Fruit fly (Drosophila melanogaster) whole organism, prepupa: Measurements from ENCODE around the gene Cpr66D.

ENCODE experiments used
- Blimp-1 ChIP-seq: fragments of 200-800 bp; sonication (Bioruptor generic); optimal IDR thresholded peaks from 3 replicates; lab custom pipeline; 2017; ENCODE audit warnings: missing biosample characterization, missing genetic modification characterization, mild to moderate bottlenecking, moderate library complexity, missing genetic modification reagents
- CG11294 ChIP-seq: fragments of 200-800 bp; sonication (Bioruptor generic); IDR thresholded peaks from 2 replicates; pipeline ENCODE4 v1.3.6; 2022; ENCODE audit warnings: missing biosample characterization, missing genetic modification characterization
- CG11762 ChIP-seq: fragments of 200-800 bp; sonication (Bioruptor generic); optimal IDR thresholded peaks from 3 replicates; lab custom pipeline; 2016; ENCODE audit warnings: missing biosample characterization, missing genetic modification characterization; ENCODE audit not compliant: insufficient read depth
- CG11902 ChIP-seq: fragments of 200-800 bp; sonication (Bioruptor generic); optimal IDR thresholded peaks from 3 replicates; lab custom pipeline; 2016; ENCODE audit warnings: missing biosample characterization, missing genetic modification characterization
- CG15336 ChIP-seq: fragments of 200-800 bp; sonication (Bioruptor generic); IDR thresholded peaks from 2 replicates; pipeline ENCODE4 v1.3.6; 2022; ENCODE audit warnings: missing biosample characterization, missing genetic modification characterization
- CG16779 ChIP-seq: fragments of 200-800 bp; sonication (Bioruptor generic); optimal IDR thresholded peaks from 3 replicates; lab custom pipeline; 2017; ENCODE audit warnings: missing biosample characterization, mild to moderate bottlenecking, missing genetic modification characterization
- CG3032 ChIP-seq: fragments of 200-800 bp; optimal IDR thresholded peaks from 2 replicates; lab custom pipeline; 2019; ENCODE audit warnings: missing biosample characterization, mild to moderate bottlenecking, missing genetic modification characterization, moderate library complexity
- CG31627 ChIP-seq: fragments of 200-800 bp; sonication (Bioruptor generic); optimal IDR thresholded peaks from 3 replicates; lab custom pipeline; 2016; ENCODE audit warnings: missing biosample characterization, missing genetic modification characterization
- CG32006 ChIP-seq: fragments of 200-800 bp; sonication (Bioruptor generic); optimal IDR thresholded peaks from 3 replicates; lab custom pipeline; 2017; ENCODE audit warnings: missing biosample characterization, mild to moderate bottlenecking, missing genetic modification characterization
- CG34406 ChIP-seq: fragments of 200-800 bp; sonication (Bioruptor generic); optimal IDR thresholded peaks from 3 replicates; lab custom pipeline; 2016; ENCODE audit warnings: missing biosample characterization, missing genetic modification characterization
- CG3919 ChIP-seq: fragments of 200-800 bp; sonication (Bioruptor generic); optimal IDR thresholded peaks from 3 replicates; lab custom pipeline; 2016; ENCODE audit warnings: missing biosample characterization, missing genetic modification characterization
- CG4318 ChIP-seq: fragments of 200-800 bp; sonication (Bioruptor generic); optimal IDR thresholded peaks from 3 replicates; lab custom pipeline; 2017; ENCODE audit warnings: missing biosample characterization, mild to moderate bottlenecking, missing genetic modification characterization
- CG6163 ChIP-seq: fragments of 200-800 bp; sonication (Bioruptor generic); IDR thresholded peaks from 3 replicates; pipeline ENCODE4 v1.3.6; 2022; ENCODE audit warnings: missing biosample characterization, missing genetic modification characterization
- CG6792 ChIP-seq: fragments of 200-800 bp; sonication (Bioruptor generic); optimal IDR thresholded peaks from 3 replicates; lab custom pipeline; 2016; ENCODE audit warnings: missing biosample characterization, missing genetic modification characterization
- CG6808 ChIP-seq: fragments of 200-800 bp; sonication (Bioruptor generic); optimal IDR thresholded peaks from 3 replicates; lab custom pipeline; 2017; ENCODE audit warnings: missing biosample characterization, missing genetic modification characterization, mild to moderate bottlenecking, moderate library complexity, missing genetic modification reagents
- CG6854 ChIP-seq: fragments of 200-800 bp; sonication (Bioruptor generic); optimal IDR thresholded peaks from 2 replicates; lab custom pipeline; 2017; ENCODE audit warnings: missing biosample characterization, mild to moderate bottlenecking, missing genetic modification characterization
- CG8119 ChIP-seq: fragments of 200-800 bp; sonication (Bioruptor generic); IDR thresholded peaks from 3 replicates; pipeline ENCODE4 v1.3.6; 2022; ENCODE audit warnings: missing biosample characterization, missing genetic modification characterization
- CG8632 ChIP-seq: fragments of 200-800 bp; sonication (Bioruptor generic); optimal IDR thresholded peaks from 3 replicates; lab custom pipeline; 2016; ENCODE audit warnings: missing biosample characterization, missing genetic modification characterization
- CG9139 ChIP-seq: fragments of 200-800 bp; sonication (Bioruptor generic); optimal IDR thresholded peaks from 3 replicates; lab custom pipeline; 2017; ENCODE audit warnings: missing biosample characterization, mild to moderate bottlenecking, missing genetic modification characterization
- Ets96B ChIP-seq: fragments of 200-800 bp; optimal IDR thresholded peaks from 2 replicates; lab custom pipeline; 2019; ENCODE audit warnings: missing biosample characterization, mild to moderate bottlenecking, missing genetic modification characterization, moderate library complexity
- Gug ChIP-seq: fragments of 200-800 bp; sonication (Bioruptor generic); IDR thresholded peaks from 2 replicates; pipeline ENCODE4 v1.3.6; 2022; ENCODE audit warnings: missing biosample characterization, missing genetic modification characterization
- Hr38 ChIP-seq: sonication (Bioruptor generic); optimal IDR thresholded peaks from 2 replicates; lab custom pipeline; 2016; ENCODE audit warnings: missing biosample characterization, missing genetic modification characterization
- Hr39 ChIP-seq: fragments of 200-800 bp; sonication (Bioruptor generic); optimal IDR thresholded peaks from 2 replicates; lab custom pipeline; 2016; ENCODE audit warnings: missing biosample characterization, missing genetic modification characterization
- Hr4 ChIP-seq: fragments of 200-800 bp; sonication (Bioruptor generic); optimal IDR thresholded peaks from 3 replicates; lab custom pipeline; 2016; ENCODE audit warnings: missing biosample characterization, missing genetic modification characterization
- Lpt ChIP-seq: fragments of 200-800 bp; sonication (Bioruptor generic); optimal IDR thresholded peaks from 3 replicates; lab custom pipeline; 2016; ENCODE audit warnings: missing biosample characterization, missing genetic modification characterization
- Met ChIP-seq: fragments of 200-800 bp; sonication (Bioruptor generic); optimal IDR thresholded peaks from 3 replicates; lab custom pipeline; 2016; ENCODE audit warnings: missing biosample characterization, missing genetic modification characterization
- OdsH ChIP-seq: fragments of 200-800 bp; sonication (Bioruptor generic); optimal IDR thresholded peaks from 3 replicates; lab custom pipeline; 2016; ENCODE audit warnings: missing biosample characterization, missing genetic modification characterization
- Smox ChIP-seq: fragments of 200-800 bp; sonication (Bioruptor generic); optimal IDR thresholded peaks from 3 replicates; lab custom pipeline; 2016; ENCODE audit warnings: missing biosample characterization, missing genetic modification characterization
- Sox102F ChIP-seq: fragments of 200-800 bp; sonication (Bioruptor generic); optimal IDR thresholded peaks from 2 replicates; lab custom pipeline; 2016; ENCODE audit warnings: missing biosample characterization, mild to moderate bottlenecking, missing genetic modification characterization
- Sox14 ChIP-seq: fragments of 200-800 bp; sonication (Bioruptor generic); optimal IDR thresholded peaks from 3 replicates; lab custom pipeline; 2016; ENCODE audit warnings: missing biosample characterization, missing genetic modification characterization
- Sox15 ChIP-seq: fragments of 200-800 bp; sonication (Bioruptor generic); optimal IDR thresholded peaks from 3 replicates; lab custom pipeline; 2016; ENCODE audit warnings: missing biosample characterization, missing genetic modification characterization
- achi ChIP-seq: fragments of 200-800 bp; sonication (Bioruptor generic); optimal IDR thresholded peaks from 3 replicates; lab custom pipeline; 2016; ENCODE audit warnings: missing biosample characterization, missing genetic modification characterization
- cyc ChIP-seq: fragments of 200-800 bp; sonication (Bioruptor generic); optimal IDR thresholded peaks from 3 replicates; lab custom pipeline; 2016; ENCODE audit warnings: missing biosample characterization, missing genetic modification characterization
- dac ChIP-seq: fragments of 200-800 bp; sonication (Bioruptor generic); optimal IDR thresholded peaks from 2 replicates; lab custom pipeline; 2017; ENCODE audit warnings: missing biosample characterization, mild to moderate bottlenecking, missing genetic modification characterization
- dsx ChIP-seq: fragments of 200-800 bp; optimal IDR thresholded peaks from 3 replicates; lab custom pipeline; 2019; ENCODE audit warnings: missing biosample characterization, mild to moderate bottlenecking, missing genetic modification characterization, moderate library complexity; ENCODE audit not compliant: poor library complexity, severe bottlenecking
- eg ChIP-seq: fragments of 200-800 bp; sonication (Bioruptor generic); IDR thresholded peaks from 3 replicates; pipeline ENCODE4 v1.3.6; 2022; ENCODE audit warnings: missing biosample characterization, missing genetic modification characterization
- esn ChIP-seq: fragments of 200-800 bp; sonication (Bioruptor generic); optimal IDR thresholded peaks from 2 replicates; lab custom pipeline; 2016; ENCODE audit warnings: missing biosample characterization, mild to moderate bottlenecking, missing genetic modification characterization, moderate library complexity
- fd59A ChIP-seq: fragments of 200-800 bp; sonication (Bioruptor generic); optimal IDR thresholded peaks from 2 replicates; lab custom pipeline; 2017; ENCODE audit warnings: missing biosample characterization, mild to moderate bottlenecking, missing genetic modification characterization, missing genetic modification reagents
- fd85E ChIP-seq: fragments of 200-800 bp; sonication (Bioruptor generic); optimal IDR thresholded peaks from 3 replicates; lab custom pipeline; 2016; ENCODE audit warnings: missing biosample characterization, missing genetic modification characterization
- fkh ChIP-seq: fragments of 200-800 bp; sonication (Bioruptor generic); optimal IDR thresholded peaks from 3 replicates; lab custom pipeline; 2017; ENCODE audit warnings: missing biosample characterization, mild to moderate bottlenecking, missing genetic modification characterization, moderate library complexity
- lz ChIP-seq: fragments of 200-800 bp; sonication (Bioruptor generic); optimal IDR thresholded peaks from 3 replicates; lab custom pipeline; 2016; ENCODE audit warnings: missing biosample characterization, missing genetic modification characterization
- net ChIP-seq: fragments of 200-800 bp; sonication (Bioruptor generic); optimal IDR thresholded peaks from 3 replicates; lab custom pipeline; 2016; ENCODE audit warnings: missing biosample characterization, missing genetic modification characterization
- salr ChIP-seq, 2 experiments: fragments of 200-800 bp; sonication (Bioruptor generic); optimal IDR thresholded peaks; 3 replicates each; lab custom pipeline; 2016 to 2018; ENCODE audit warnings: missing biosample characterization in 2 of 2, missing genetic modification characterization in 2 of 2, mild to moderate bottlenecking in 1 of 2
- spab ChIP-seq: fragments of 200-800 bp; sonication (Bioruptor generic); optimal IDR thresholded peaks from 2 replicates; lab custom pipeline; 2017; ENCODE audit warnings: missing biosample characterization, mild to moderate bottlenecking, missing genetic modification characterization, missing genetic modification reagents
- ss ChIP-seq, 2 experiments: fragments of 200-800 bp; sonication (Bioruptor generic); optimal IDR thresholded peaks; 2 replicates in 1 of 2; 3 replicates in 1 of 2; lab custom pipeline; 2017 to 2018; ENCODE audit warnings: mild to moderate bottlenecking in 2 of 2, missing biosample characterization in 2 of 2, missing genetic modification characterization in 2 of 2, moderate library complexity in 1 of 2
- vri ChIP-seq: fragments of 200-800 bp; sonication (Bioruptor generic); optimal IDR thresholded peaks from 3 replicates; lab custom pipeline; 2016; ENCODE audit warnings: missing biosample characterization, mild to moderate bottlenecking, missing genetic modification characterization

The Cpr66D gene

dm6 chr3L:8640139-8640538 is at the start of gene Cpr66D:
Gene Cpr66D (plus strand): TSS chr3L:8640439.
- TF ChIP-seq Hr39 (GFP tag; lab: Kevin White, UChicago) (no peak), Hr4 (GFP tag; lab: Kevin White, UChicago) (peak; percentile 34), Sox102F (no peak), CG11902 (GFP tag; lab: Kevin White, UChicago) (no peak), salr (GFP tag; optimal IDR thresholded peaks at IDR 0.05; lab: Kevin White, UChicago) (no peak), CG8119 (GFP tag; lab: Robert Waterston, UW) (0 out of 3 replicates have a peak, but pooled peaks have one; percentile 23), CG16779 (tag; lab: Kevin White, UChicago) (no peak)

dm6 chr3L:8600752-8601433 is 39.3 kb upstream of the Cpr66D start, which contains the start of the genes Nelf-E and RpL14:
Gene Nelf-E (minus strand): TSS chr3L:8600879.
Gene RpL14 (plus strand): TSS chr3L:8601006.
- TF ChIP-seq CG31627 (GFP tag; lab: Kevin White, UChicago) (peak; percentile 91), fkh (GFP tag; lab: Kevin White, UChicago) (peak; percentile 93), Sox15 (GFP tag; lab: Kevin White, UChicago) (peak; percentile 64), CG6854 (GFP tag; lab: Kevin White, UChicago) (peak; percentile 94), Gug (peak; percentile 66), CG4318 (GFP tag; lab: Kevin White, UChicago) (no peak), dsx (peak; percentile 57), CG11294 (GFP tag; lab: Robert Waterston, UW) (peak; percentile 46; the same call in 1 of the 2 replicates), CG16779 (tag; lab: Kevin White, UChicago) (peak; percentile 78), eg (GFP tag; lab: Robert Waterston, UW) (peak; percentile 88), Smox (GFP tag; lab: Kevin White, UChicago) (peak; percentile 82), achi (GFP tag; lab: Kevin White, UChicago) (peak; percentile 100), CG11902 (GFP tag; lab: Kevin White, UChicago) (peak; percentile 60), cyc (GFP tag; lab: Kevin White, UChicago) (peak; percentile 88), vri (GFP tag; lab: Kevin White, UChicago) (peak; percentile 92), OdsH (GFP tag; lab: Kevin White, UChicago) (no peak), Sox14 (GFP tag; lab: Kevin White, UChicago) (peak; percentile 84), CG32006 (GFP tag; lab: Kevin White, UChicago) (peak; percentile 62), lz (peak; percentile 93), CG8632 (GFP tag; lab: Kevin White, UChicago) (peak; percentile 77), fd59A (GFP tag; lab: Kevin White, UChicago) (peak; percentile 70), ss (GFP tag; optimal IDR thresholded peaks at IDR 0.05; lab: Kevin White, UChicago) (peak; percentile 80 to 91), Hr4 (GFP tag; lab: Kevin White, UChicago) (no peak), CG3032 (tag; lab: Kevin White, UChicago) (peak; percentile 83), CG8119 (GFP tag; lab: Robert Waterston, UW) (peak; percentile 28; the same call in 2 of the 3 replicates), CG6163 (peak; percentile 91), esn (GFP tag; lab: Kevin White, UChicago) (peak; percentile 95), net (GFP tag; lab: Kevin White, UChicago) (peak; percentile 88), CG34406 (peak; percentile 88), CG6792 (GFP tag; lab: Kevin White, UChicago) (peak; percentile 79), CG11762 (GFP tag; lab: Kevin White, UChicago) (peak; percentile 73), spab (peak; percentile 64), Hr39 (GFP tag; lab: Kevin White, UChicago) (peak; percentile 88), fd85E (peak; percentile 91), Blimp-1 (GFP tag; lab: Kevin White, UChicago) (peak; percentile 82), Hr38 (no peak), CG15336 (GFP tag; lab: Robert Waterston, UW) (peak; percentile 51; the same call in 1 of the 2 replicates), CG6808 (GFP tag; lab: Kevin White, UChicago) (peak; percentile 76), Lpt (peak; percentile 26), Sox102F (peak; percentile 92), CG9139 (GFP tag; lab: Kevin White, UChicago) (peak; percentile 88), Ets96B (tag; lab: Kevin White, UChicago) (peak; percentile 61), Met (GFP tag; lab: Kevin White, UChicago) (peak; percentile 90), CG3919 (peak; percentile 93), salr (GFP tag; optimal IDR thresholded peaks at IDR 0.05; lab: Kevin White, UChicago) (peak in 1 of 2 experiments; percentile 92), dac (GFP tag; lab: Kevin White, UChicago) (peak; percentile 78)
